Worm (Caenorhabditis elegans) whole organism, L4 larva: ENCODE results near the gene rsp-4.

ENCODE experiments used
- Y105C5A.15 ChIP-seq: fragments of 200-800 bp; sonication (Bioruptor generic); IDR thresholded peaks from 2 replicates; pipeline ENCODE4 v1.3.6; 2022; ENCODE audit warnings: missing genetic modification characterization, missing compliant biosample characterization
- ama-1 ChIP-seq: fragments of 150-350 bp; optimal IDR thresholded peaks from 2 replicates; lab custom pipeline; 2014; ENCODE audit warnings: inconsistent platforms, mixed read lengths
- ceh-28 ChIP-seq: fragments of 150-350 bp; optimal IDR thresholded peaks from 2 replicates; lab custom pipeline; 2014; ENCODE audit warnings: missing biosample characterization, missing genetic modification reagents, missing genetic modification characterization
- ceh-82 ChIP-seq: sonication (generic microtip); optimal IDR thresholded peaks from 2 replicates; lab custom pipeline; 2017; ENCODE audit warnings: missing biosample characterization, missing genetic modification characterization
- fos-1 ChIP-seq: fragments of 150-350 bp; optimal IDR thresholded peaks from 2 replicates; lab custom pipeline; 2014; ENCODE audit warnings: missing biosample characterization, missing genetic modification characterization
- lin-13 ChIP-seq: fragments of 150-350 bp; optimal IDR thresholded peaks from 2 replicates; lab custom pipeline; 2014; ENCODE audit warnings: missing biosample characterization, missing genetic modification reagents, missing genetic modification characterization
- nhr-11 ChIP-seq: fragments of 150-350 bp; optimal IDR thresholded peaks from 2 replicates; lab custom pipeline; 2014; ENCODE audit warnings: missing biosample characterization, missing genetic modification characterization
- zip-11 ChIP-seq: fragments of 200-800 bp; sonication (Bioruptor generic); IDR thresholded peaks from 2 replicates; pipeline ENCODE4 v1.3.6; 2022; ENCODE audit warnings: missing genetic modification characterization, missing compliant biosample characterization

- TF ChIP-seq ama-1 (lab: Kevin White, UChicago), result peak; percentile 19
- no peak for TF ChIP-seq zip-11 (GFP tag; lab: Robert Waterston, UW)
- TF ChIP-seq ceh-28 (tag; lab: Kevin White, UChicago), result no peak
- TF ChIP-seq fos-1 (tag; lab: Kevin White, UChicago), result no peak
- peak; percentile 47 for TF ChIP-seq nhr-11 (tag; lab: Kevin White, UChicago)
- TF ChIP-seq Y105C5A.15, result no peak
- no peak for TF ChIP-seq ceh-82
- peak; percentile 79 for TF ChIP-seq lin-13 (GFP tag; lab: Kevin White, UChicago)
Observed at ce11 chrII:5358137-5358745, 30.4 kb downstream of the rsp-4 start, which contains the start of the genes F09E5.11 and bmy-1.
